Worm (Caenorhabditis elegans): ENCODE measurements around the gene clec-135.

clec-135 gene

ce11 chrII:4228112-4228770 lies 30.3 kb downstream of the clec-135 start:
- TF ChIP-seq madf-2 (tag; optimal IDR thresholded peaks at IDR 0.05), result no peak
- TF ChIP-seq ama-1 (optimal IDR thresholded peaks at IDR 0.05), result no peak
- no peak for TF ChIP-seq hlh-13 (GFP tag; optimal IDR thresholded peaks at IDR 0.05)
- TF ChIP-seq ets-4 (tag; optimal IDR thresholded peaks at IDR 0.05), result no peak
- TF ChIP-seq pha-4 (tag; optimal IDR thresholded peaks at IDR 0.05), result no peak
- TF ChIP-seq ztf-16 (tag; optimal IDR thresholded peaks at IDR 0.05), result no peak
- no peak for TF ChIP-seq elt-2 (tag; optimal IDR thresholded peaks at IDR 0.05)
- TF ChIP-seq pros-1 (tag; optimal IDR thresholded peaks at IDR 0.05), result no peak
- no peak for TF ChIP-seq C38D4.7 (GFP tag; optimal IDR thresholded peaks at IDR 0.05)
- TF ChIP-seq ceh-24 (tag; optimal IDR thresholded peaks at IDR 0.05), result no peak
- TF ChIP-seq F13H6.1 (tag; optimal IDR thresholded peaks at IDR 0.05), result no peak

ce11 chrII:4226598-4227096 lies 31.9 kb downstream of the clec-135 start, which contains the start of gene C16A11.4:
Gene C16A11.4, plus strand, starts transcription at chrII:4227046.
- no peak for TF ChIP-seq C38D4.7 (GFP tag; optimal IDR thresholded peaks at IDR 0.05)
- TF ChIP-seq elt-2 (tag; optimal IDR thresholded peaks at IDR 0.05), result no peak
- TF ChIP-seq pag-3 (tag; optimal IDR thresholded peaks at IDR 0.05; ENCODE audit: borderline replicate concordance), result no peak
- no peak for TF ChIP-seq ttx-3 (tag; optimal IDR thresholded peaks at IDR 0.05)
- no peak for TF ChIP-seq hlh-8 (tag; optimal IDR thresholded peaks at IDR 0.05)
- no peak for TF ChIP-seq sdc-2 (tag; optimal IDR thresholded peaks at IDR 0.05)
- no peak for TF ChIP-seq ama-1 (optimal IDR thresholded peaks at IDR 0.05)
- TF ChIP-seq pros-1 (tag; optimal IDR thresholded peaks at IDR 0.05), result no peak
- TF ChIP-seq unc-3 (GFP tag; conservative IDR thresholded peaks at IDR 0.05), result no peak
- TF ChIP-seq unc-3 (tag; optimal IDR thresholded peaks at IDR 0.05), result no peak
- no peak for TF ChIP-seq sox-4 (tag; optimal IDR thresholded peaks at IDR 0.05)
- TF ChIP-seq elt-4 (tag; optimal IDR thresholded peaks at IDR 0.05), result no peak
- no peak for TF ChIP-seq ceh-30 (tag; optimal IDR thresholded peaks at IDR 0.05)
- no peak for TF ChIP-seq fax-1 (tag; optimal IDR thresholded peaks at IDR 0.05)
- no peak for TF ChIP-seq sox-2 (GFP tag; IDR thresholded peaks at IDR 0.05)
- TF ChIP-seq pax-1 (tag; optimal IDR thresholded peaks at IDR 0.05), result no peak
- TF ChIP-seq ceh-2 (tag; optimal IDR thresholded peaks at IDR 0.05), result no peak

DNA sequence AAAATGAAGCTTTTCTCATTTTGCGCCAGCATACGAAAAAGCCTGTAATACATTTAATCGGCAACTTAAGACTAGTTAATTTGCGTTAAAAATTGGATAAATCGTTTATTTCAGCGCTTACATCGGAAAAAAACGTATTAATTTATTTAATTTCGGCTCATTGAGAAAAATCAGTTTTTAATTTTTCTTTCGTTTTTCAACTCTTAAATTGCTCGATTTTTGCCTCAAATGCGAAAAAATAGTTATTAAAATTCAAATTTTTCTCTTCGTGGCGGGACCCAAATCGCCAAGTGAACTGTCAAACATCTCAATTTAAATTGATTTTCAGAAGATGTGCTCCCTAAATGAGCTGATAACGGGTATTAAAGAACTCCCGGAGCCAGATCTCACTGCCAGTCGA lies 35.6 kb downstream of the clec-135 start, which contains the start of gene C16A11.5:
Gene C16A11.5, plus strand, starts transcription at position 323 of the 400 bp plus-strand sequence.
- TF ChIP-seq pros-1 (tag; optimal IDR thresholded peaks at IDR 0.05) (no peak), pha-2 (tag; optimal IDR thresholded peaks at IDR 0.05) (no peak), ceh-6 (GFP tag; optimal IDR thresholded peaks at IDR 0.05) (no peak), elt-2 (tag; optimal IDR thresholded peaks at IDR 0.05) (no peak)

ce11 chrII:4222469-4222868 lies 36.1 kb downstream of the clec-135 start:
- TF ChIP-seq ceh-31 (tag; optimal IDR thresholded peaks at IDR 0.05) (no peak), pha-2 (tag; optimal IDR thresholded peaks at IDR 0.05) (no peak), ceh-9 (tag; optimal IDR thresholded peaks at IDR 0.05) (no peak), pat-9 (tag; optimal IDR thresholded peaks at IDR 0.05) (no peak), mec-3 (tag; optimal IDR thresholded peaks at IDR 0.05; ENCODE audit: borderline replicate concordance) (no peak), sdc-2 (tag; optimal IDR thresholded peaks at IDR 0.05) (no peak), C08G9.2 (tag; optimal IDR thresholded peaks at IDR 0.05) (no peak), npax-4 (tag; optimal IDR thresholded peaks at IDR 0.05) (no peak), ttx-3 (tag; optimal IDR thresholded peaks at IDR 0.05) (no peak), pax-1 (tag; optimal IDR thresholded peaks at IDR 0.05) (no peak), K02D7.2 (tag; optimal IDR thresholded peaks at IDR 0.05) (no peak), syd-9 (tag; optimal IDR thresholded peaks at IDR 0.05) (no peak), ets-4 (tag; optimal IDR thresholded peaks at IDR 0.05) (no peak), rnt-1 (tag; optimal IDR thresholded peaks at IDR 0.05) (no peak), hlh-30 (tag; optimal IDR thresholded peaks at IDR 0.05; ENCODE audit: insufficient read depth) (no peak), K09A11.1 (tag; optimal IDR thresholded peaks at IDR 0.05; ENCODE audit: insufficient read depth) (no peak), F13H6.1 (tag; optimal IDR thresholded peaks at IDR 0.05) (no peak)
